Fruit fly (Drosophila melanogaster) whole organism: ENCODE measurements around the gene CG2993.

Experiments
- CG8478 ChIP-seq: fragments of >200 bp; optimal IDR thresholded peaks from 2 replicates; lab custom pipeline; 2018; ENCODE audit warnings: inconsistent platforms
- Dll ChIP-seq: fragments of >200 bp; optimal IDR thresholded peaks from 2 replicates; lab custom pipeline; 2017
- pan ChIP-seq: fragments of >200 bp; optimal IDR thresholded peaks from 2 replicates; lab custom pipeline; 2017
- psq ChIP-seq: fragments of >200 bp; optimal IDR thresholded peaks from 2 replicates; lab custom pipeline; 2017
- usp ChIP-seq: fragments of >200 bp; optimal IDR thresholded peaks from 2 replicates; lab custom pipeline; 2017; ENCODE audit warnings: missing biosample characterization, missing genetic modification characterization, mixed read lengths

DNA sequence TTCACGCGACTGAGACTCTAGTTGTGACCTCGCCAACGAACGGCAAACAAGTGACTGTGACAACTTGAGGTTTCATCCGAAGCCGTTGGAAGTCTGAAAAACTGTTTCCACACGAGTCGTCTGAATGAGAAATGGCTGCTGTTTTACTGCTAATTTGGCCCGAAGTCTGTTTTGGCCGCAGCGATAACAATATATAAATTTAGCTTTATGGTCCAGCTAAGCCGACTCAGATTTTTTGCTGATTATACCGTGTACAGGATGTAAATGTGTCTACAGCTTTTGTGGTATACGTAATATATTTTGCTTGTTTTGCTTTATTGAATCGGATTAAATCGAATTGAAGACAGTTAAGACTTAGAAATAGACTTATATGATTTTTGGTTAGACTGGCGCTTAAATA is 5.5 kb downstream of the CG2993 start, which contains the start of gene CG18268:
- TF ChIP-seq CG8478 (lab: Kevin White, UChicago) (no peak), Dll (lab: Kevin White, UChicago) (no peak), psq (no peak), pan (lab: Kevin White, UChicago) (no peak), usp (no peak)
